Fruit fly (Drosophila melanogaster) whole organism, embryonic: ENCODE results near the gene CG33288.

Experiments
- Antp ChIP-seq: fragments of 200-800 bp; sonication (Bioruptor generic); optimal IDR thresholded peaks from 3 replicates; lab custom pipeline; 2016; ENCODE audit warnings: missing biosample characterization, missing genetic modification characterization
- Atf-2 ChIP-seq: fragments of 200-800 bp; sonication (Bioruptor generic); optimal IDR thresholded peaks from 2 replicates; lab custom pipeline; 2016; ENCODE audit warnings: missing biosample characterization, missing genetic modification characterization
- Atf6 ChIP-seq: fragments of 200-800 bp; sonication (Bioruptor generic); IDR thresholded peaks from 2 replicates; pipeline ENCODE4 v1.3.6; 2022; ENCODE audit warnings: missing biosample characterization, missing genetic modification characterization
- Bgb ChIP-seq: fragments of 200-800 bp; sonication (Bioruptor generic); IDR thresholded peaks from 2 replicates; pipeline ENCODE4 v1.3.6; 2022; ENCODE audit warnings: missing biosample characterization, missing genetic modification characterization; ENCODE audit not compliant: partially characterized antibody
- CG10274 ChIP-seq: fragments of 200-800 bp; sonication (Bioruptor generic); optimal IDR thresholded peaks from 3 replicates; lab custom pipeline; 2017; ENCODE audit warnings: missing biosample characterization, mild to moderate bottlenecking, missing genetic modification characterization
- CG12155 ChIP-seq: fragments of 200-800 bp; sonication (Bioruptor generic); optimal IDR thresholded peaks from 3 replicates; lab custom pipeline; 2016; ENCODE audit warnings: missing biosample characterization, missing genetic modification characterization
- CG12942 ChIP-seq: fragments of 200-800 bp; sonication (Bioruptor generic); optimal IDR thresholded peaks from 3 replicates; lab custom pipeline; 2016; ENCODE audit warnings: missing biosample characterization, missing genetic modification characterization
- CG13123 ChIP-seq: fragments of 200-800 bp; sonication (Bioruptor generic); optimal IDR thresholded peaks from 2 replicates; lab custom pipeline; 2016; ENCODE audit warnings: missing biosample characterization, missing genetic modification characterization
- CG13287 ChIP-seq: fragments of 200-800 bp; sonication (Bioruptor generic); IDR thresholded peaks from 2 replicates; pipeline ENCODE4 v1.3.6; 2022; ENCODE audit warnings: missing biosample characterization, missing genetic modification characterization; ENCODE audit not compliant: partially characterized antibody
- CG14014 ChIP-seq: fragments of 200-800 bp; sonication (Bioruptor generic); IDR thresholded peaks from 2 replicates; pipeline ENCODE4 v1.3.6; 2022; ENCODE audit warnings: missing biosample characterization, missing genetic modification characterization
- CG14965 ChIP-seq: fragments of 200-800 bp; sonication (Bioruptor generic); optimal IDR thresholded peaks from 2 replicates; lab custom pipeline; 2016; ENCODE audit warnings: missing biosample characterization, missing genetic modification characterization, borderline replicate concordance
- CG1603 ChIP-seq: fragments of 200-800 bp; sonication (Bioruptor generic); optimal IDR thresholded peaks from 2 replicates; lab custom pipeline; 2019; ENCODE audit warnings: missing biosample characterization, mild to moderate bottlenecking, missing genetic modification characterization, moderate library complexity
- CG18599 ChIP-seq: fragments of 200-800 bp; sonication (Bioruptor generic); optimal IDR thresholded peaks from 3 replicates; lab custom pipeline; 2017; ENCODE audit warnings: missing biosample characterization, missing genetic modification characterization, mild to moderate bottlenecking, moderate library complexity, missing genetic modification reagents
- CG2199 ChIP-seq: fragments of 200-800 bp; sonication (Bioruptor generic); IDR thresholded peaks from 3 replicates; pipeline ENCODE4 v1.3.6; 2022; ENCODE audit warnings: missing biosample characterization, missing genetic modification characterization
- CG3995 ChIP-seq: fragments of 200-800 bp; sonication (Bioruptor generic); optimal IDR thresholded peaks from 3 replicates; lab custom pipeline; 2016; ENCODE audit warnings: missing biosample characterization, missing genetic modification characterization
- CG4820 ChIP-seq: fragments of 200-800 bp; sonication (Bioruptor generic); optimal IDR thresholded peaks from 3 replicates; lab custom pipeline; 2016; ENCODE audit warnings: missing biosample characterization, missing genetic modification characterization
- CG6689 ChIP-seq: fragments of 200-800 bp; sonication (Bioruptor generic); IDR thresholded peaks from 2 replicates; pipeline ENCODE4 v1.3.6; 2022; ENCODE audit warnings: missing biosample characterization, missing genetic modification characterization
- CG7786 ChIP-seq: fragments of 200-800 bp; sonication (Bioruptor generic); optimal IDR thresholded peaks from 2 replicates; lab custom pipeline; 2016; ENCODE audit warnings: missing biosample characterization, missing genetic modification characterization
- CG8359 ChIP-seq: fragments of 200-800 bp; sonication (Bioruptor generic); optimal IDR thresholded peaks from 2 replicates; lab custom pipeline; 2017; ENCODE audit warnings: missing biosample characterization, mild to moderate bottlenecking, missing genetic modification characterization, borderline replicate concordance
- Dll ChIP-seq: fragments of 200-800 bp; sonication (Bioruptor generic); IDR thresholded peaks from 4 replicates; pipeline ENCODE4 v1.3.6; 2022; ENCODE audit warnings: missing biosample characterization, missing genetic modification characterization; ENCODE audit not compliant: partially characterized antibody
- E2f2 ChIP-seq: fragments of 200-800 bp; sonication (Bioruptor generic); IDR thresholded peaks from 2 replicates; pipeline ENCODE4 v1.3.6; 2022; ENCODE audit warnings: missing biosample characterization, missing genetic modification characterization
- ERR ChIP-seq: fragments of 200-800 bp; sonication (Bioruptor generic); optimal IDR thresholded peaks from 2 replicates; lab custom pipeline; 2016; ENCODE audit warnings: missing biosample characterization, missing genetic modification characterization
- Ets97D ChIP-seq: fragments of 200-800 bp; sonication (Bioruptor generic); optimal IDR thresholded peaks from 3 replicates; lab custom pipeline; 2016; ENCODE audit warnings: missing biosample characterization, missing genetic modification characterization
- Fer1 ChIP-seq: fragments of 200-800 bp; sonication (Bioruptor generic); optimal IDR thresholded peaks from 2 replicates; lab custom pipeline; 2017; ENCODE audit warnings: missing biosample characterization, mild to moderate bottlenecking, missing genetic modification characterization
- HLHmδ ChIP-seq: fragments of 200-800 bp; sonication (Bioruptor generic); optimal IDR thresholded peaks from 2 replicates; lab custom pipeline; 2018; ENCODE audit warnings: missing biosample characterization, mild to moderate bottlenecking, missing genetic modification characterization, moderate library complexity
- Hr3 ChIP-seq: fragments of 200-800 bp; sonication (Bioruptor generic); optimal IDR thresholded peaks from 3 replicates; lab custom pipeline; 2016; ENCODE audit warnings: missing biosample characterization, missing genetic modification characterization
- Hsf ChIP-seq: fragments of 200-800 bp; sonication (Bioruptor generic); optimal IDR thresholded peaks from 3 replicates; lab custom pipeline; 2016; ENCODE audit warnings: missing biosample characterization, missing genetic modification characterization
- Med ChIP-seq: fragments of 200-800 bp; sonication (Bioruptor generic); peaks from one replicate; lab custom pipeline; 2016; ENCODE audit warnings: missing biosample characterization, missing genetic modification characterization, mild to moderate bottlenecking, inconsistent platforms, moderate library complexity
- Optix ChIP-seq: fragments of 200-800 bp; sonication (Bioruptor generic); IDR thresholded peaks from 3 replicates; pipeline ENCODE4 v1.3.6; 2022; ENCODE audit warnings: missing biosample characterization, missing genetic modification characterization
- Rfx ChIP-seq: fragments of 200-800 bp; sonication (Bioruptor generic); IDR thresholded peaks from 2 replicates; pipeline ENCODE4 v1.3.6; 2022; ENCODE audit warnings: missing biosample characterization, missing genetic modification characterization
- Scr ChIP-seq: fragments of 200-800 bp; sonication (Bioruptor generic); IDR thresholded peaks from 2 replicates; pipeline ENCODE4 v1.3.6; 2022; ENCODE audit warnings: missing biosample characterization, missing genetic modification characterization; ENCODE audit not compliant: partially characterized antibody
- Sox102F ChIP-seq: fragments of 200-800 bp; sonication (Bioruptor generic); optimal IDR thresholded peaks from 2 replicates; lab custom pipeline; 2018; ENCODE audit warnings: missing biosample characterization, mild to moderate bottlenecking, missing genetic modification characterization, moderate library complexity
- TFAM ChIP-seq: fragments of 200-800 bp; sonication (Bioruptor generic); optimal IDR thresholded peaks from 2 replicates; lab custom pipeline; 2017; ENCODE audit warnings: missing biosample characterization, missing genetic modification characterization, inconsistent platforms
- ab ChIP-seq: fragments of 200-800 bp; sonication (Bioruptor generic); optimal IDR thresholded peaks from 2 replicates; lab custom pipeline; 2016; ENCODE audit warnings: missing biosample characterization, missing genetic modification characterization
- bigmax ChIP-seq: fragments of 200-800 bp; sonication (Bioruptor generic); optimal IDR thresholded peaks from 2 replicates; lab custom pipeline; 2018; ENCODE audit warnings: missing biosample characterization, mild to moderate bottlenecking, missing genetic modification characterization
- chinmo ChIP-seq: fragments of 200-800 bp; sonication (Bioruptor generic); IDR thresholded peaks from 4 replicates; pipeline ENCODE4 v1.3.6; 2022; ENCODE audit warnings: missing biosample characterization, missing genetic modification characterization; ENCODE audit not compliant: partially characterized antibody
- disco-r ChIP-seq: fragments of 200-800 bp; sonication (Bioruptor generic); optimal IDR thresholded peaks from 2 replicates; lab custom pipeline; 2016; ENCODE audit warnings: missing biosample characterization, missing genetic modification characterization
- fd102C ChIP-seq: fragments of 200-800 bp; sonication (Bioruptor generic); optimal IDR thresholded peaks from 2 replicates; lab custom pipeline; 2018; ENCODE audit warnings: missing biosample characterization, mild to moderate bottlenecking, missing genetic modification characterization, moderate library complexity
- inv ChIP-seq: fragments of 200-800 bp; sonication (Bioruptor generic); IDR thresholded peaks from 2 replicates; pipeline ENCODE4 v1.3.6; 2022; ENCODE audit warnings: missing biosample characterization, missing genetic modification characterization; ENCODE audit not compliant: partially characterized antibody
- kay ChIP-seq: fragments of 200-800 bp; sonication (Bioruptor generic); optimal IDR thresholded peaks from 2 replicates; lab custom pipeline; 2016; ENCODE audit warnings: missing biosample characterization, missing genetic modification characterization
- nau ChIP-seq: fragments of 200-800 bp; sonication (Bioruptor generic); optimal IDR thresholded peaks from 3 replicates; lab custom pipeline; 2017; ENCODE audit warnings: missing biosample characterization, mild to moderate bottlenecking, missing genetic modification characterization, missing genetic modification reagents
- pan ChIP-seq, 4 experiments: fragments of >200 bp in 3 of 4; fragments of 200-800 bp in 1 of 4; sonication (Bioruptor generic) in 1 of 4; optimal IDR thresholded peaks in 3 of 4; IDR thresholded peaks in 1 of 4; 2 replicates each; pipeline versions ENCODE4 v1.3.6 to Lab custom; 2017 to 2022; ENCODE audit warnings: missing biosample characterization in 2 of 4, missing genetic modification characterization in 2 of 4, mixed read lengths in 1 of 4
- pho ChIP-seq: fragments of 200-800 bp; sonication (Bioruptor generic); optimal IDR thresholded peaks from 2 replicates; lab custom pipeline; 2016; ENCODE audit warnings: missing biosample characterization, missing genetic modification characterization
- pros ChIP-seq: fragments of 200-800 bp; sonication (Bioruptor generic); optimal IDR thresholded peaks from 3 replicates; lab custom pipeline; 2019; ENCODE audit warnings: missing biosample characterization, mild to moderate bottlenecking, missing genetic modification characterization, moderate library complexity
- rib ChIP-seq: fragments of 200-800 bp; sonication (Bioruptor generic); IDR thresholded peaks from 2 replicates; pipeline ENCODE4 v1.3.6; 2022; ENCODE audit warnings: missing biosample characterization, missing genetic modification characterization
- salm ChIP-seq: fragments of 200-800 bp; sonication (Bioruptor generic); optimal IDR thresholded peaks from 2 replicates; lab custom pipeline; 2018; ENCODE audit warnings: missing biosample characterization, mild to moderate bottlenecking, missing genetic modification characterization
- tll ChIP-seq, 2 experiments: fragments of 200-800 bp in 1 of 2; fragments of >200 bp in 1 of 2; sonication (Bioruptor generic) in 1 of 2; optimal IDR thresholded peaks; 2 replicates each; lab custom pipeline; 2017 to 2019; ENCODE audit warnings: missing biosample characterization in 2 of 2, missing genetic modification characterization in 2 of 2, mild to moderate bottlenecking in 1 of 2, moderate library complexity in 1 of 2
- twi ChIP-seq: fragments of 200-800 bp; optimal IDR thresholded peaks from 2 replicates; lab custom pipeline; 2019; ENCODE audit warnings: missing biosample characterization, mild to moderate bottlenecking, missing genetic modification characterization, moderate library complexity
- tx ChIP-seq: fragments of 200-800 bp; sonication (Bioruptor generic); optimal IDR thresholded peaks from 2 replicates; lab custom pipeline; 2016; ENCODE audit warnings: missing biosample characterization, missing genetic modification characterization
- zen ChIP-seq: fragments of 200-800 bp; sonication (Bioruptor generic); optimal IDR thresholded peaks from 3 replicates; lab custom pipeline; 2018; ENCODE audit warnings: missing biosample characterization, mild to moderate bottlenecking, missing genetic modification characterization, moderate library complexity

Gene CG33288

DNA sequence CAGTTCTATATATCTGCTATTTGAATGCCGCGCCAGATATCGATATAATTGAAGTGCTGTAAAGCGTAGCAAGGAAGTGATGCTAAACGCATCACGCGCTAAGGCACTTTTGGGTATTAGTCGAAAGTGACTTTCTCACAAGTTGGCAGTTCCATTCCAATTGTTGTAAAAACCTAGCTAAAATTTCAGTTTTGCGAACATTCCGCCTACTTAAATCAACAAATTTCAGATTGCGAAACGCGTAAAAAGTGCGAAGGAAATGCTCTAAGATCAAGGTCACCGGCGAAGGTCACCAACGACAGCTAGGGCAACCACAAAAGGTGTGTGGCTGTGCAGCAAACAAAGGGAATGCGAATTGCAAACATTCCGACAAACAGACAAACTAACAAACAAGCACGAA, 18.1 kb downstream of the CG33288 start, which contains the start of gene Syx7 (continued):
- peak; percentile 1 for TF ChIP-seq Atf-2 (GFP tag; lab: Kevin White, UChicago)
- peak; percentile 16 for TF ChIP-seq Antp (GFP tag; lab: Kevin White, UChicago)
- no peak for TF ChIP-seq CG10274 (GFP tag; lab: Kevin White, UChicago)
- no peak for TF ChIP-seq kay (GFP tag; lab: Kevin White, UChicago)
- no peak for TF ChIP-seq tx (GFP tag; lab: Kevin White, UChicago)
- no peak for TF ChIP-seq pros (GFP tag; lab: Kevin White, UChicago)
- no peak for TF ChIP-seq CG18599 (GFP tag; lab: Kevin White, UChicago)
- no peak for TF ChIP-seq CG8359 (GFP tag; lab: Kevin White, UChicago)
- TF ChIP-seq ERR (GFP tag; lab: Kevin White, UChicago) = peak; percentile 33
- TF ChIP-seq HLHmδ (GFP tag; lab: Kevin White, UChicago) = no peak
- 0 out of 4 replicates have a peak, but pooled peaks have one; percentile 12 for TF ChIP-seq chinmo (GFP tag; lab: Robert Waterston, UW)
- no peak for TF ChIP-seq CG14965
- no peak for TF ChIP-seq CG12942 (GFP tag; lab: Kevin White, UChicago)
- peak; percentile 52 for TF ChIP-seq Rfx (GFP tag; lab: Robert Waterston, UW)
- no peak for TF ChIP-seq nau (GFP tag; lab: Kevin White, UChicago)
- no peak for TF ChIP-seq ab (GFP tag; lab: Kevin White, UChicago)
- peak; percentile 63 for TF ChIP-seq Ets97D (GFP tag; lab: Kevin White, UChicago)
- TF ChIP-seq pho = peak; percentile 3
- TF ChIP-seq Bgb (GFP tag; lab: Robert Waterston, UW) = peak; percentile 69
- TF ChIP-seq CG7786 (GFP tag; lab: Kevin White, UChicago) = peak; percentile 21
- no peak for TF ChIP-seq CG13123 (GFP tag; lab: Kevin White, UChicago)
- peak; percentile 43 for TF ChIP-seq CG3995 (GFP tag; lab: Kevin White, UChicago)
- TF ChIP-seq Scr = peak; percentile 62
- TF ChIP-seq CG14014 = no peak
- peak; percentile 34 for TF ChIP-seq CG12155
- TF ChIP-seq CG13287 (GFP tag; lab: Robert Waterston, UW) = peak; percentile 70
- TF ChIP-seq Fer1 (GFP tag; lab: Kevin White, UChicago) = peak; percentile 23
- TF ChIP-seq Optix (GFP tag; lab: Robert Waterston, UW) = no peak

DNA sequence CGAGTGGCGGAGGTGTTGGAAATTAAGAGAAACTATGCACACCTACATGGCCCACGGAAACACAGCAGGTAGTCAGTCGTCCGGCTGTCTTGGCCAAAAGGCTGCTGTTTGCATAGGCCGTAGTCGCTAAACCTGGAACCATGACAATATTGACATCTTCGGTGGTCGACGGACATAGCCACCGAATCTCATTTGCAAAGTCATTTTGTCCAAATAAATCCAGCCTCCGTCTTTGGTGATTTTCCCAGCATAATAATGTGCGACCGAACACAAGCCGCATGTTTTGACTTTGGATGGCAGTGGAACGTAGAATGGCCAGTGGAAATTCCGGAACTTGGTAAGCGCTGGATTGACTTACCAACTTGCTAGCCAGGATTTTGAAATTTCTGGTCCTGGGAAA, 21.7 kb downstream of the CG33288 start:
- TF ChIP-seq bigmax (GFP tag; lab: Kevin White, UChicago) = no peak
- TF ChIP-seq CG6689 (GFP tag; lab: Robert Waterston, UW) = no peak
- no peak for TF ChIP-seq E2f2 (GFP tag; lab: Robert Waterston, UW)
- TF ChIP-seq Dll = no peak
- TF ChIP-seq pan (optimal IDR thresholded peaks at IDR 0.05; lab: Kevin White, UChicago) = no peak
- no peak for TF ChIP-seq pan (GFP tag; optimal IDR thresholded peaks at IDR 0.05 in 1 of 2, IDR thresholded peaks at IDR 0.05 in 1 of 2)
- TF ChIP-seq Atf6 (GFP tag; lab: Robert Waterston, UW) = no peak
- no peak for TF ChIP-seq CG12155
- TF ChIP-seq zen (tag; lab: Kevin White, UChicago) = peak; percentile 14
- TF ChIP-seq TFAM (GFP tag; lab: Kevin White, UChicago) = no peak
- no peak for TF ChIP-seq Hr3 (GFP tag; lab: Kevin White, UChicago)
- TF ChIP-seq Hsf = no peak
- no peak for TF ChIP-seq rib (GFP tag; lab: Robert Waterston, UW)
- no peak for TF ChIP-seq CG4820 (GFP tag; lab: Kevin White, UChicago)
- no peak for TF ChIP-seq disco-r (GFP tag; lab: Kevin White, UChicago)
- no peak for TF ChIP-seq CG1603 (tag; lab: Kevin White, UChicago)
- TF ChIP-seq fd102C (GFP tag; lab: Kevin White, UChicago) = peak; percentile 29
- TF ChIP-seq tll (GFP tag; optimal IDR thresholded peaks at IDR 0.05; lab: Kevin White, UChicago) = peak in 1 of 2 experiments; percentile 98
- TF ChIP-seq salm (tag; lab: Kevin White, UChicago) = no peak
- 0 out of 3 replicates have a peak, but pooled peaks have one; percentile 20 for TF ChIP-seq CG2199 (GFP tag; lab: Robert Waterston, UW)
- no peak for TF ChIP-seq Sox102F
- TF ChIP-seq twi (tag; lab: Kevin White, UChicago) = peak; percentile 6
- peak; percentile 19 for TF ChIP-seq Med (GFP tag; lab: Kevin White, UChicago)
- TF ChIP-seq inv (GFP tag; lab: Robert Waterston, UW) = no peak
